Fruit fly (Drosophila melanogaster) whole organism, prepupa: ENCODE measurements around the gene Dlg5.

Source experiments
- Blimp-1 ChIP-seq: fragments of 200-800 bp; sonication (Bioruptor generic); optimal IDR thresholded peaks from 3 replicates; lab custom pipeline; 2017; ENCODE audit warnings: missing biosample characterization, missing genetic modification characterization, mild to moderate bottlenecking, moderate library complexity, missing genetic modification reagents
- CG10631 ChIP-seq: fragments of 200-800 bp; sonication (Bioruptor generic); optimal IDR thresholded peaks from 2 replicates; lab custom pipeline; 2016; ENCODE audit warnings: missing biosample characterization, missing genetic modification characterization
- CG11294 ChIP-seq: fragments of 200-800 bp; sonication (Bioruptor generic); IDR thresholded peaks from 2 replicates; pipeline ENCODE4 v1.3.6; 2022; ENCODE audit warnings: missing biosample characterization, missing genetic modification characterization
- CG11762 ChIP-seq: fragments of 200-800 bp; sonication (Bioruptor generic); optimal IDR thresholded peaks from 3 replicates; lab custom pipeline; 2016; ENCODE audit warnings: missing biosample characterization, missing genetic modification characterization; ENCODE audit not compliant: insufficient read depth
- CG11902 ChIP-seq: fragments of 200-800 bp; sonication (Bioruptor generic); optimal IDR thresholded peaks from 3 replicates; lab custom pipeline; 2016; ENCODE audit warnings: missing biosample characterization, missing genetic modification characterization
- CG16779 ChIP-seq: fragments of 200-800 bp; sonication (Bioruptor generic); optimal IDR thresholded peaks from 3 replicates; lab custom pipeline; 2017; ENCODE audit warnings: missing biosample characterization, mild to moderate bottlenecking, missing genetic modification characterization
- CG32006 ChIP-seq: fragments of 200-800 bp; sonication (Bioruptor generic); optimal IDR thresholded peaks from 3 replicates; lab custom pipeline; 2017; ENCODE audit warnings: missing biosample characterization, mild to moderate bottlenecking, missing genetic modification characterization
- CG3919 ChIP-seq: fragments of 200-800 bp; sonication (Bioruptor generic); optimal IDR thresholded peaks from 3 replicates; lab custom pipeline; 2016; ENCODE audit warnings: missing biosample characterization, missing genetic modification characterization
- CG6163 ChIP-seq: fragments of 200-800 bp; sonication (Bioruptor generic); IDR thresholded peaks from 3 replicates; pipeline ENCODE4 v1.3.6; 2022; ENCODE audit warnings: missing biosample characterization, missing genetic modification characterization
- CG6276 ChIP-seq: fragments of 200-800 bp; sonication (Bioruptor generic); optimal IDR thresholded peaks from 2 replicates; lab custom pipeline; 2017; ENCODE audit warnings: missing biosample characterization, mild to moderate bottlenecking, missing genetic modification characterization
- CG6808 ChIP-seq: fragments of 200-800 bp; sonication (Bioruptor generic); optimal IDR thresholded peaks from 3 replicates; lab custom pipeline; 2017; ENCODE audit warnings: missing biosample characterization, missing genetic modification characterization, mild to moderate bottlenecking, moderate library complexity, missing genetic modification reagents
- CG7368 ChIP-seq: fragments of 200-800 bp; sonication (Bioruptor generic); optimal IDR thresholded peaks from 3 replicates; lab custom pipeline; 2016; ENCODE audit warnings: missing biosample characterization, missing genetic modification characterization
- CG8119 ChIP-seq: fragments of 200-800 bp; sonication (Bioruptor generic); IDR thresholded peaks from 3 replicates; pipeline ENCODE4 v1.3.6; 2022; ENCODE audit warnings: missing biosample characterization, missing genetic modification characterization
- CG8632 ChIP-seq: fragments of 200-800 bp; sonication (Bioruptor generic); optimal IDR thresholded peaks from 3 replicates; lab custom pipeline; 2016; ENCODE audit warnings: missing biosample characterization, missing genetic modification characterization
- Eip78C ChIP-seq: fragments of 200-800 bp; sonication (Bioruptor generic); peaks from one replicate; lab custom pipeline; 2016; ENCODE audit warnings: missing biosample characterization, missing genetic modification characterization
- Eip93F ChIP-seq: fragments of 200-800 bp; sonication (Bioruptor generic); optimal IDR thresholded peaks from 2 replicates; lab custom pipeline; 2016; ENCODE audit warnings: missing biosample characterization, mild to moderate bottlenecking, missing genetic modification characterization
- Hr39 ChIP-seq: fragments of 200-800 bp; sonication (Bioruptor generic); optimal IDR thresholded peaks from 2 replicates; lab custom pipeline; 2016; ENCODE audit warnings: missing biosample characterization, missing genetic modification characterization
- Hr4 ChIP-seq: fragments of 200-800 bp; sonication (Bioruptor generic); optimal IDR thresholded peaks from 3 replicates; lab custom pipeline; 2016; ENCODE audit warnings: missing biosample characterization, missing genetic modification characterization
- Lpt ChIP-seq: fragments of 200-800 bp; sonication (Bioruptor generic); optimal IDR thresholded peaks from 3 replicates; lab custom pipeline; 2016; ENCODE audit warnings: missing biosample characterization, missing genetic modification characterization
- Met ChIP-seq: fragments of 200-800 bp; sonication (Bioruptor generic); optimal IDR thresholded peaks from 3 replicates; lab custom pipeline; 2016; ENCODE audit warnings: missing biosample characterization, missing genetic modification characterization
- OdsH ChIP-seq: fragments of 200-800 bp; sonication (Bioruptor generic); optimal IDR thresholded peaks from 3 replicates; lab custom pipeline; 2016; ENCODE audit warnings: missing biosample characterization, missing genetic modification characterization
- Smox ChIP-seq: fragments of 200-800 bp; sonication (Bioruptor generic); optimal IDR thresholded peaks from 3 replicates; lab custom pipeline; 2016; ENCODE audit warnings: missing biosample characterization, missing genetic modification characterization
- Sox102F ChIP-seq: fragments of 200-800 bp; sonication (Bioruptor generic); optimal IDR thresholded peaks from 2 replicates; lab custom pipeline; 2016; ENCODE audit warnings: missing biosample characterization, mild to moderate bottlenecking, missing genetic modification characterization
- achi ChIP-seq: fragments of 200-800 bp; sonication (Bioruptor generic); optimal IDR thresholded peaks from 3 replicates; lab custom pipeline; 2016; ENCODE audit warnings: missing biosample characterization, missing genetic modification characterization
- acj6 ChIP-seq: fragments of 200-800 bp; sonication (Bioruptor generic); optimal IDR thresholded peaks from 3 replicates; lab custom pipeline; 2016; ENCODE audit warnings: missing biosample characterization, missing genetic modification characterization
- esn ChIP-seq: fragments of 200-800 bp; sonication (Bioruptor generic); optimal IDR thresholded peaks from 2 replicates; lab custom pipeline; 2016; ENCODE audit warnings: missing biosample characterization, mild to moderate bottlenecking, missing genetic modification characterization, moderate library complexity
- fd59A ChIP-seq: fragments of 200-800 bp; sonication (Bioruptor generic); optimal IDR thresholded peaks from 2 replicates; lab custom pipeline; 2017; ENCODE audit warnings: missing biosample characterization, mild to moderate bottlenecking, missing genetic modification characterization, missing genetic modification reagents
- net ChIP-seq: fragments of 200-800 bp; sonication (Bioruptor generic); optimal IDR thresholded peaks from 3 replicates; lab custom pipeline; 2016; ENCODE audit warnings: missing biosample characterization, missing genetic modification characterization
- salr ChIP-seq, 2 experiments: fragments of 200-800 bp; sonication (Bioruptor generic); optimal IDR thresholded peaks; 3 replicates each; lab custom pipeline; 2016 to 2018; ENCODE audit warnings: missing biosample characterization in 2 of 2, missing genetic modification characterization in 2 of 2, mild to moderate bottlenecking in 1 of 2
- ss ChIP-seq, 2 experiments: fragments of 200-800 bp; sonication (Bioruptor generic); optimal IDR thresholded peaks; 2 replicates in 1 of 2; 3 replicates in 1 of 2; lab custom pipeline; 2017 to 2018; ENCODE audit warnings: mild to moderate bottlenecking in 2 of 2, missing biosample characterization in 2 of 2, missing genetic modification characterization in 2 of 2, moderate library complexity in 1 of 2
- svp ChIP-seq: fragments of 200-800 bp; sonication (Bioruptor generic); peaks from one replicate; lab custom pipeline; 2016; ENCODE audit warnings: missing biosample characterization, missing genetic modification characterization
- topi ChIP-seq: fragments of 200-800 bp; sonication (Bioruptor generic); optimal IDR thresholded peaks from 3 replicates; lab custom pipeline; 2016; ENCODE audit warnings: missing biosample characterization, missing genetic modification characterization

Gene Dlg5

DNA sequence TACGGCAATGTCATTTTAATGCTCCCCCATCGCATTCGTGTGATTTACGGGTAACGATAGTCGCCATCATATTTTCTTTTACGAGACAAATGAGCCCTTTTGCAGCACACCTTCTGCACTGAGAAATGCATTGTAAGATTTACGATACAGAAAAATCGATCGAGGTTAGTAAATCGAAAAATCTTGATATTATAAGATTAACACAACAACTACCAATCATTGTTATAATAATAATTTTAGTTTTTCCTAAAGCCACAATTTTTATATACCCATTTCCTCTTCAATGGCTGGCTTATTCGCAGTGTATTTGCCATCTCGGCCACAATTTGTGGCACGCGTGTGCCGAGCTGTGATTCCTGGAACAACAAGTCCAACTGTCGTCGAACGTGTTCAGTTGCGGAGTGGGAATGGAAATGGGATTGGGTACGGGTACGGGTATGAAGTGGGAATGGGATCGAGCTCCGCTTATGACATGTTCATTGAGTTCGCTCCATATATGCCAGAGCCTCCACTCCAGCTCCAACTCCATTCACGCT, 44.8 kb downstream of the Dlg5 start:
- TF ChIP-seq Hr4 (GFP tag; lab: Kevin White, UChicago): peak; percentile 20
- TF ChIP-seq CG8632 (GFP tag; lab: Kevin White, UChicago): no peak
- peak; percentile 37 for TF ChIP-seq svp
- TF ChIP-seq Eip78C (GFP tag; lab: Kevin White, UChicago): peak; percentile 38

DNA sequence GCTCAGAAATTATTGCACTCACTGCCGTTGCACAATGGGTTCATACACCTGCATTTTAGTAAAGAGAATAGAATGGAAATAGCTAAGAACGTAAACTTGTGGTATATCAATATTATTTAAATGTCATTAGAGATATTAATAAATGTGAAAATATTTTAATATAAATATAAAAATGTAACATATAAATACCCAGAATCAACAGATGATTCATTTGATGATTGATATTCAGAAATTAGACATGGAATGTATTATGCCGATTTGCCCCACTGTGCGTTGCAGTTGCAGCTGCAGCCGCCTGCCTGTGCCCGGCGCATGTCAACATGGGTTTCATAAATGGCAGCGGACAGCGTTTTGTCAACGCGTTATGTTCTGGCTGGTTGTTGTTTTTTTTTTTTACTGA, 46.9 kb downstream of the Dlg5 start:
- TF ChIP-seq CG6163 (GFP tag; lab: Robert Waterston, UW): 0 out of 3 replicates have a peak, but pooled peaks have one; percentile 32
- peak; percentile 2 for TF ChIP-seq CG7368
- TF ChIP-seq Lpt (GFP tag; lab: Kevin White, UChicago): peak; percentile 3
- TF ChIP-seq CG32006: peak; percentile 48
- TF ChIP-seq CG3919 (GFP tag; lab: Kevin White, UChicago): peak; percentile 24
- peak; percentile 20 for TF ChIP-seq acj6 (GFP tag; lab: Kevin White, UChicago)
- TF ChIP-seq topi: no peak
- TF ChIP-seq Met: peak; percentile 8
- TF ChIP-seq esn (GFP tag; lab: Kevin White, UChicago): peak; percentile 21
- no peak for TF ChIP-seq CG6276 (GFP tag; lab: Kevin White, UChicago)
- TF ChIP-seq Eip78C (GFP tag; lab: Kevin White, UChicago): peak; percentile 59
- TF ChIP-seq salr (GFP tag; optimal IDR thresholded peaks at IDR 0.05; lab: Kevin White, UChicago): peak in 1 of 2 experiments; percentile 4
- TF ChIP-seq Hr39: no peak
- no peak for TF ChIP-seq CG16779 (tag; lab: Kevin White, UChicago)
- TF ChIP-seq net (GFP tag; lab: Kevin White, UChicago): no peak
- peak; percentile 32 for TF ChIP-seq OdsH
- TF ChIP-seq CG10631 (GFP tag; lab: Kevin White, UChicago): peak; percentile 9
- 0 out of 3 replicates have a peak, but pooled peaks have one; percentile 44 for TF ChIP-seq CG8119 (GFP tag; lab: Robert Waterston, UW)
- peak; percentile 4 for TF ChIP-seq CG11762
- TF ChIP-seq achi (GFP tag; lab: Kevin White, UChicago): peak; percentile 38
- TF ChIP-seq Sox102F (GFP tag; lab: Kevin White, UChicago): peak; percentile 3

DNA sequence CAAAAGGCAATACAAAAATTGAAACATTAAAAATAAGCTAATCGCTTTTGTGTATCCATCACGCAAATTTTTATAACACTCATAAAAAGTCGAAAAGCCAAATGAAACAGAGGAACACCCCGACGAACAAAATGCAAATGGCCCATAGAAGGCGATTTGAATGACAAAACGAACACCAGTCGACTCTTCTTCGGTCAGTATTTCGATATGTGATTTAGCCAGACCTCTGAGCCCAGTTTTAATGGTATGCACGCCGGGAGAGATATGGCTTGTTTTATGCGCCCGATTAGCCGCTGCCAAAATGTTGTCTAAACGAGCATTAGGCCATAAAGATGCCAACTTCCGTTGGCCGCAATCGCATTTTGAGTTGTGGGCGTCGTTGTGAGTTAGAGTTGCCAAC, 48.8 kb downstream of the Dlg5 start:
- TF ChIP-seq Sox102F (GFP tag; lab: Kevin White, UChicago) (no peak), CG11902 (no peak), Blimp-1 (GFP tag; lab: Kevin White, UChicago) (no peak), Eip93F (GFP tag; lab: Kevin White, UChicago) (no peak), fd59A (GFP tag; lab: Kevin White, UChicago) (no peak), CG16779 (tag; lab: Kevin White, UChicago) (no peak), CG6276 (GFP tag; lab: Kevin White, UChicago) (no peak), ss (GFP tag; optimal IDR thresholded peaks at IDR 0.05; lab: Kevin White, UChicago) (no peak), CG8119 (GFP tag; lab: Robert Waterston, UW) (no peak), Smox (GFP tag; lab: Kevin White, UChicago) (no peak), CG11294 (GFP tag; lab: Robert Waterston, UW) (no peak), svp (no peak), CG10631 (GFP tag; lab: Kevin White, UChicago) (no peak), net (GFP tag; lab: Kevin White, UChicago) (no peak), CG6808 (GFP tag; lab: Kevin White, UChicago) (no peak), CG8632 (GFP tag; lab: Kevin White, UChicago) (no peak)
